Fruit fly (Drosophila melanogaster) whole organism, embryonic: ENCODE data around the gene CG17327.
A peak's percentile ranks its signal among the peaks of the same experiment; 100 is the strongest.

ENCODE experiments used
- Atf3 ChIP-seq: fragments of 200-800 bp; sonication (Bioruptor generic); optimal IDR thresholded peaks from 3 replicates; lab custom pipeline; 2016; ENCODE audit warnings: missing biosample characterization, missing genetic modification characterization
- Atf6 ChIP-seq: fragments of 200-800 bp; sonication (Bioruptor generic); IDR thresholded peaks from 2 replicates; pipeline ENCODE4 v1.3.6; 2022; ENCODE audit warnings: missing biosample characterization, missing genetic modification characterization
- CG10462 ChIP-seq: fragments of 200-800 bp; sonication (Bioruptor generic); optimal IDR thresholded peaks from 2 replicates; lab custom pipeline; 2016; ENCODE audit warnings: missing biosample characterization, missing genetic modification characterization
- CG11398 ChIP-seq: fragments of 200-800 bp; sonication (Bioruptor generic); optimal IDR thresholded peaks from 2 replicates; lab custom pipeline; 2016; ENCODE audit warnings: missing biosample characterization, missing genetic modification characterization
- CG12104 ChIP-seq: fragments of 200-800 bp; sonication (Bioruptor generic); optimal IDR thresholded peaks from 3 replicates; lab custom pipeline; 2016; ENCODE audit warnings: missing biosample characterization, missing genetic modification characterization
- CG12155 ChIP-seq: fragments of 200-800 bp; sonication (Bioruptor generic); optimal IDR thresholded peaks from 3 replicates; lab custom pipeline; 2016; ENCODE audit warnings: missing biosample characterization, missing genetic modification characterization
- CG13424 ChIP-seq: fragments of 200-800 bp; sonication (Bioruptor generic); optimal IDR thresholded peaks from 2 replicates; lab custom pipeline; 2019; ENCODE audit warnings: missing biosample characterization, mild to moderate bottlenecking, missing genetic modification characterization, moderate library complexity
- CG1792 ChIP-seq: fragments of 200-800 bp; sonication (Bioruptor generic); optimal IDR thresholded peaks from 2 replicates; lab custom pipeline; 2016; ENCODE audit warnings: missing biosample characterization, missing genetic modification characterization
- CG1832 ChIP-seq: fragments of 200-800 bp; sonication (Bioruptor generic); optimal IDR thresholded peaks from 2 replicates; lab custom pipeline; 2017; ENCODE audit warnings: missing biosample characterization, mild to moderate bottlenecking, missing genetic modification characterization, inconsistent platforms
- CG2116 ChIP-seq: fragments of 200-800 bp; sonication (Bioruptor generic); optimal IDR thresholded peaks from 3 replicates; lab custom pipeline; 2018; ENCODE audit warnings: missing biosample characterization, mild to moderate bottlenecking, missing genetic modification characterization
- CG2199 ChIP-seq: fragments of 200-800 bp; sonication (Bioruptor generic); IDR thresholded peaks from 3 replicates; pipeline ENCODE4 v1.3.6; 2022; ENCODE audit warnings: missing biosample characterization, missing genetic modification characterization
- CG2712 ChIP-seq: fragments of 200-800 bp; optimal IDR thresholded peaks from 3 replicates; lab custom pipeline; 2019; ENCODE audit warnings: missing biosample characterization, mild to moderate bottlenecking, missing genetic modification characterization, moderate library complexity
- CG32772 ChIP-seq: fragments of 200-800 bp; sonication (Bioruptor generic); IDR thresholded peaks from 2 replicates; pipeline ENCODE4 v1.3.6; 2022; ENCODE audit warnings: missing biosample characterization, missing genetic modification characterization
- CG4424 ChIP-seq: fragments of 200-800 bp; sonication (Bioruptor generic); optimal IDR thresholded peaks from 3 replicates; lab custom pipeline; 2016; ENCODE audit warnings: missing biosample characterization, missing genetic modification characterization
- CG4820 ChIP-seq: fragments of 200-800 bp; sonication (Bioruptor generic); optimal IDR thresholded peaks from 3 replicates; lab custom pipeline; 2016; ENCODE audit warnings: missing biosample characterization, missing genetic modification characterization
- CG5180 ChIP-seq: fragments of 200-800 bp; sonication (Bioruptor generic); optimal IDR thresholded peaks from 3 replicates; lab custom pipeline; 2017; ENCODE audit warnings: missing biosample characterization, missing genetic modification characterization, mild to moderate bottlenecking, moderate library complexity, missing genetic modification reagents
- CG7556 ChIP-seq: fragments of 200-800 bp; sonication (Bioruptor generic); optimal IDR thresholded peaks from 2 replicates; lab custom pipeline; 2017; ENCODE audit warnings: missing biosample characterization, mild to moderate bottlenecking, missing genetic modification characterization
- CG8924 ChIP-seq: fragments of 200-800 bp; optimal IDR thresholded peaks from 3 replicates; lab custom pipeline; 2019; ENCODE audit warnings: missing biosample characterization, mild to moderate bottlenecking, missing genetic modification characterization, moderate library complexity
- CG9932 ChIP-seq: fragments of 200-800 bp; sonication (Bioruptor generic); IDR thresholded peaks from 2 replicates; pipeline ENCODE4 v1.3.6; 2022; ENCODE audit warnings: missing biosample characterization, missing genetic modification characterization
- CkIIα-i1 ChIP-seq: fragments of 200-800 bp; sonication (Bioruptor generic); IDR thresholded peaks from 2 replicates; pipeline ENCODE4 v1.3.6; 2022; ENCODE audit warnings: missing biosample characterization, missing genetic modification characterization
- Dad ChIP-seq: fragments of 200-800 bp; sonication (Bioruptor generic); optimal IDR thresholded peaks from 3 replicates; lab custom pipeline; 2016; ENCODE audit warnings: missing biosample characterization, missing genetic modification characterization
- Dip3 ChIP-seq: fragments of 200-800 bp; sonication (Bioruptor generic); optimal IDR thresholded peaks from 3 replicates; lab custom pipeline; 2016; ENCODE audit warnings: missing biosample characterization, missing genetic modification characterization
- Dp ChIP-seq: fragments of 200-800 bp; sonication (Bioruptor generic); optimal IDR thresholded peaks from 2 replicates; lab custom pipeline; 2018; ENCODE audit warnings: missing biosample characterization, mild to moderate bottlenecking, missing genetic modification characterization, moderate library complexity
- E2f2 ChIP-seq: fragments of 200-800 bp; sonication (Bioruptor generic); IDR thresholded peaks from 2 replicates; pipeline ENCODE4 v1.3.6; 2022; ENCODE audit warnings: missing biosample characterization, missing genetic modification characterization
- ERR ChIP-seq: fragments of 200-800 bp; sonication (Bioruptor generic); optimal IDR thresholded peaks from 2 replicates; lab custom pipeline; 2016; ENCODE audit warnings: missing biosample characterization, missing genetic modification characterization
- Hmx ChIP-seq: fragments of 200-800 bp; sonication (Bioruptor generic); optimal IDR thresholded peaks from 2 replicates; lab custom pipeline; 2016; ENCODE audit warnings: missing biosample characterization, missing genetic modification characterization
- Hr3 ChIP-seq: fragments of 200-800 bp; sonication (Bioruptor generic); optimal IDR thresholded peaks from 3 replicates; lab custom pipeline; 2016; ENCODE audit warnings: missing biosample characterization, missing genetic modification characterization
- MESR4 ChIP-seq: fragments of 200-800 bp; sonication (Bioruptor generic); optimal IDR thresholded peaks from 2 replicates; lab custom pipeline; 2018; ENCODE audit warnings: missing biosample characterization, mild to moderate bottlenecking, missing genetic modification characterization, moderate library complexity
- Myb ChIP-seq: fragments of 200-800 bp; sonication (Bioruptor generic); optimal IDR thresholded peaks from 2 replicates; lab custom pipeline; 2016; ENCODE audit warnings: missing biosample characterization, missing genetic modification characterization
- Optix ChIP-seq: fragments of 200-800 bp; sonication (Bioruptor generic); IDR thresholded peaks from 3 replicates; pipeline ENCODE4 v1.3.6; 2022; ENCODE audit warnings: missing biosample characterization, missing genetic modification characterization
- Side ChIP-seq: fragments of 200-800 bp; sonication (Bioruptor generic); optimal IDR thresholded peaks from 2 replicates; lab custom pipeline; 2016; ENCODE audit warnings: missing biosample characterization, missing genetic modification characterization
- Sin3A ChIP-seq: fragments of >200 bp; optimal IDR thresholded peaks from 2 replicates; lab custom pipeline; 2018
- YL-1 ChIP-seq: fragments of 200-800 bp; sonication (Bioruptor generic); optimal IDR thresholded peaks from 3 replicates; lab custom pipeline; 2017; ENCODE audit warnings: missing biosample characterization, mild to moderate bottlenecking, missing genetic modification characterization
- ato ChIP-seq: fragments of 200-800 bp; sonication (Bioruptor generic); IDR thresholded peaks from 2 replicates; pipeline ENCODE4 v1.3.6; 2022; ENCODE audit warnings: missing biosample characterization, missing genetic modification characterization; ENCODE audit not compliant: partially characterized antibody
- cas ChIP-seq: fragments of 200-800 bp; sonication (Bioruptor generic); IDR thresholded peaks from 2 replicates; pipeline ENCODE4 v1.3.6; 2022; ENCODE audit warnings: missing biosample characterization, missing genetic modification characterization
- chn ChIP-seq: fragments of 200-800 bp; sonication (Bioruptor generic); optimal IDR thresholded peaks from 2 replicates; lab custom pipeline; 2016; ENCODE audit warnings: missing biosample characterization, missing genetic modification characterization
- dmrt11E ChIP-seq: fragments of 200-800 bp; sonication (Bioruptor generic); optimal IDR thresholded peaks from 3 replicates; lab custom pipeline; 2018; ENCODE audit warnings: missing biosample characterization, mild to moderate bottlenecking, missing genetic modification characterization, moderate library complexity
- dpn ChIP-seq, 2 experiments: fragments of 200-800 bp; sonication (Bioruptor generic); optimal IDR thresholded peaks; 3 replicates each; lab custom pipeline; 2016; ENCODE audit warnings: missing biosample characterization in 2 of 2, missing genetic modification characterization in 2 of 2
- fd102C ChIP-seq: fragments of 200-800 bp; sonication (Bioruptor generic); optimal IDR thresholded peaks from 2 replicates; lab custom pipeline; 2018; ENCODE audit warnings: missing biosample characterization, mild to moderate bottlenecking, missing genetic modification characterization, moderate library complexity
- inv ChIP-seq: fragments of 200-800 bp; sonication (Bioruptor generic); IDR thresholded peaks from 2 replicates; pipeline ENCODE4 v1.3.6; 2022; ENCODE audit warnings: missing biosample characterization, missing genetic modification characterization; ENCODE audit not compliant: partially characterized antibody
- lbe ChIP-seq: fragments of 200-800 bp; sonication (Bioruptor generic); optimal IDR thresholded peaks from 2 replicates; lab custom pipeline; 2016; ENCODE audit warnings: missing biosample characterization, mild to moderate bottlenecking, missing genetic modification characterization
- lola ChIP-seq, 3 experiments: fragments of >200 bp in 2 of 3; fragments of 200-800 bp in 1 of 3; sonication (Bioruptor generic) in 1 of 3; optimal IDR thresholded peaks; 2 replicates each; lab custom pipeline; 2017 to 2019; ENCODE audit warnings: missing biosample characterization in 3 of 3, missing genetic modification characterization in 3 of 3, mild to moderate bottlenecking in 1 of 3, moderate library complexity in 1 of 3
- maf-S ChIP-seq: fragments of 200-800 bp; sonication (Bioruptor generic); optimal IDR thresholded peaks from 2 replicates; lab custom pipeline; 2016; ENCODE audit warnings: missing biosample characterization, missing genetic modification characterization
- psq ChIP-seq: fragments of 200-800 bp; sonication (Bioruptor generic); optimal IDR thresholded peaks from 2 replicates; lab custom pipeline; 2017; ENCODE audit warnings: missing biosample characterization, missing genetic modification characterization
- pzg ChIP-seq: fragments of 200-800 bp; sonication (Bioruptor generic); optimal IDR thresholded peaks from 3 replicates; lab custom pipeline; 2018; ENCODE audit warnings: missing biosample characterization, mild to moderate bottlenecking, missing genetic modification characterization, moderate library complexity
- row ChIP-seq: fragments of 200-800 bp; sonication (Bioruptor generic); IDR thresholded peaks from 3 replicates; pipeline ENCODE4 v1.3.6; 2022; ENCODE audit warnings: missing biosample characterization, missing genetic modification characterization
- sens ChIP-seq: fragments of 200-800 bp; sonication (Bioruptor generic); peaks from one replicate; lab custom pipeline; 2016; ENCODE audit warnings: missing biosample characterization, missing genetic modification characterization
- sna ChIP-seq: fragments of 200-800 bp; sonication (Bioruptor generic); IDR thresholded peaks from 2 replicates; pipeline ENCODE4 v1.3.6; 2022; ENCODE audit warnings: missing biosample characterization, missing genetic modification characterization; ENCODE audit not compliant: partially characterized antibody
- tll ChIP-seq, 2 experiments: fragments of 200-800 bp in 1 of 2; fragments of >200 bp in 1 of 2; sonication (Bioruptor generic) in 1 of 2; optimal IDR thresholded peaks; 2 replicates each; lab custom pipeline; 2017 to 2019; ENCODE audit warnings: missing biosample characterization in 2 of 2, missing genetic modification characterization in 2 of 2, mild to moderate bottlenecking in 1 of 2, moderate library complexity in 1 of 2
- vvl ChIP-seq: fragments of 200-800 bp; sonication (Bioruptor generic); IDR thresholded peaks from 2 replicates; pipeline ENCODE4 v1.3.6; 2022; ENCODE audit warnings: missing biosample characterization, missing genetic modification characterization

Gene CG17327

DNA sequence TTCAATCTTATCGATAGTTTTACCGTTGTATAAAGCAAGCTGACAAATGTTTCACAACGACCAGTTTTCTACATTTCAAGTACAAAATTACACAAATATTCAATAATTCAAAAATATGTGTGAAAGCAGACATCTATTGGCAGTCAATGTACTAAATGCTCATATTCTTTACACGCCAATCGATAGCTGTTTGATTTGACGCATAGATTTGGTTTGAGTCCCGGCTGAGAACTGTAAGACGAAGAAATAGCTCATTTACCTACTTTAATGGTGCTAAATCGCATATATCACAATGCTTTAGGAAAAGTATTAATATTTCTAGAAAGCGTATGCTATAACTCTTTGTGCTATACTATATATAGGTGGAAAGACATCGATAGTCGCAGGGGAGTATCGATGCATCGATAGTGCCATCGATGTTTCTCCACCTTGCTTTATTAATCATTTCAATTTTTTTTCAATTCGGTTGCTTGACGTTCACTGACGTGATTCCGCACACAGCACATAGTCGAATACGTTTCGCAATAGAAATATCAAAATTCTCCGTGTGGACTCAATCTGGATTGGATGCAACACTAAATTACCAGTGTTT, 16.8 kb downstream of the CG17327 start, which contains the start of gene Paip2 (continued):
- no peak for TF ChIP-seq ERR (GFP tag; lab: Kevin White, UChicago)
- peak; percentile 8 for TF ChIP-seq Hr3
- TF ChIP-seq Atf3 (GFP tag; lab: Kevin White, UChicago) = peak; percentile 1
- no peak for TF ChIP-seq maf-S (GFP tag; lab: Kevin White, UChicago)
- peak; percentile 3 for TF ChIP-seq CG1792 (GFP tag; lab: Kevin White, UChicago)
- TF ChIP-seq Optix = no peak
- TF ChIP-seq CG2712 (tag; lab: Kevin White, UChicago) = peak; percentile 60
- TF ChIP-seq Dp (GFP tag; lab: Kevin White, UChicago) = peak; percentile 91
- no peak for TF ChIP-seq CG4820 (GFP tag; lab: Kevin White, UChicago)
- peak; percentile 58 for TF ChIP-seq CG32772 (GFP tag; lab: Robert Waterston, UW)
- TF ChIP-seq Side (GFP tag; lab: Kevin White, UChicago) = no peak
- TF ChIP-seq ato (GFP tag; lab: Robert Waterston, UW) = peak; percentile 93
- TF ChIP-seq MESR4 (GFP tag; lab: Kevin White, UChicago) = peak; percentile 78
- peak; percentile 23 for TF ChIP-seq dmrt11E (tag; lab: Kevin White, UChicago)
- peak; percentile 38 for TF ChIP-seq CG8924 (tag; lab: Kevin White, UChicago)
- TF ChIP-seq CG11398 (GFP tag; lab: Kevin White, UChicago) = no peak
- peak; percentile 87 for TF ChIP-seq pzg (GFP tag; lab: Kevin White, UChicago)
- TF ChIP-seq CG13424 (tag; lab: Kevin White, UChicago) = peak; percentile 10
- peak; percentile 16 for TF ChIP-seq lbe
- peak; percentile 98 for TF ChIP-seq inv (GFP tag; lab: Robert Waterston, UW)
- 0 out of 3 replicates have a peak, but pooled peaks have one; percentile 21 for TF ChIP-seq row (GFP tag; lab: Robert Waterston, UW)
- TF ChIP-seq sna (GFP tag; lab: Robert Waterston, UW) = peak; percentile 99
- no peak for TF ChIP-seq chn (GFP tag; lab: Kevin White, UChicago)
- TF ChIP-seq tll (GFP tag; optimal IDR thresholded peaks at IDR 0.05; lab: Kevin White, UChicago) = peak; percentile 2 to 56
- TF ChIP-seq Dip3 = peak; percentile 9
- TF ChIP-seq Sin3A = peak; percentile 79
- peak; percentile 65; the same call in 1 of the 3 replicates for TF ChIP-seq CG2199
- no peak for TF ChIP-seq CkIIα-i1 (GFP tag; lab: Robert Waterston, UW)
- TF ChIP-seq CG4424 (GFP tag; lab: Kevin White, UChicago) = peak; percentile 4
- peak; percentile 90 for TF ChIP-seq CG2116
- TF ChIP-seq Hmx (GFP tag; lab: Kevin White, UChicago) = no peak
- TF ChIP-seq CG12155 (GFP tag; lab: Kevin White, UChicago) = peak; percentile 9
- TF ChIP-seq Atf6 (GFP tag; lab: Robert Waterston, UW) = no peak
- TF ChIP-seq sens (GFP tag; lab: Kevin White, UChicago) = peak; percentile 70
- TF ChIP-seq Dad (GFP tag; lab: Kevin White, UChicago) = peak; percentile 35
- 0 out of 2 replicates have a peak, but pooled peaks have one; percentile 6 for TF ChIP-seq vvl (GFP tag; lab: Robert Waterston, UW)
- TF ChIP-seq fd102C (GFP tag; lab: Kevin White, UChicago) = no peak
- peak; percentile 63 for TF ChIP-seq Myb (GFP tag; lab: Kevin White, UChicago)
- TF ChIP-seq CG1832 (GFP tag; lab: Kevin White, UChicago) = no peak
- no peak for TF ChIP-seq CG5180
- TF ChIP-seq CG10462 (GFP tag; lab: Kevin White, UChicago) = no peak
- peak; percentile 34 for TF ChIP-seq CG12104 (GFP tag; lab: Kevin White, UChicago)
- TF ChIP-seq dpn (GFP tag; optimal IDR thresholded peaks at IDR 0.05; lab: Kevin White, UChicago) = peak in 1 of 2 experiments; percentile 5
- TF ChIP-seq YL-1 = peak; percentile 73
- TF ChIP-seq cas = no peak
- peak; percentile 95 for TF ChIP-seq E2f2 (GFP tag; lab: Robert Waterston, UW)
- TF ChIP-seq lola (GFP tag; optimal IDR thresholded peaks at IDR 0.05; lab: Kevin White, UChicago) = peak in 1 of 3 experiments; percentile 32
- TF ChIP-seq psq (GFP tag; lab: Kevin White, UChicago) = no peak
- peak; percentile 42; the same call in 1 of the 2 replicates for TF ChIP-seq CG9932 (GFP tag; lab: Robert Waterston, UW)
- TF ChIP-seq CG7556 (GFP tag; lab: Kevin White, UChicago) = no peak
